Worm (Caenorhabditis elegans): Measurements from ENCODE around the gene irg-5.

The irg-5 gene

ce11 chrV:13753481-13753880 lies 15.2 kb upstream of the irg-5 start, which contains the start of gene F20G2.1:
F20G2.1 (minus strand) TSS chrV:13753581.
- no peak for TF ChIP-seq nhr-11 (tag; optimal IDR thresholded peaks at IDR 0.05)
- no peak for TF ChIP-seq xbp-1 (tag; optimal IDR thresholded peaks at IDR 0.05)
- TF ChIP-seq tlp-1 (tag; optimal IDR thresholded peaks at IDR 0.05), result no peak
- no peak for TF ChIP-seq nhr-19 (GFP tag; conservative IDR thresholded peaks at IDR 0.05)
- TF ChIP-seq efl-1 (optimal IDR thresholded peaks at IDR 0.05), result no peak
- TF ChIP-seq efl-1 (GFP tag; optimal IDR thresholded peaks at IDR 0.05 in 1 of 2), result no peak
- no peak for TF ChIP-seq rnt-1 (tag; optimal IDR thresholded peaks at IDR 0.05)
- no peak for TF ChIP-seq zag-1 (tag; optimal IDR thresholded peaks at IDR 0.05)
- no peak for TF ChIP-seq sox-4 (tag; optimal IDR thresholded peaks at IDR 0.05)
- no peak for TF ChIP-seq tbx-2 (tag; optimal IDR thresholded peaks at IDR 0.05)
- no peak for TF ChIP-seq aha-1 (tag; optimal IDR thresholded peaks at IDR 0.05)
- no peak for TF ChIP-seq lir-3 (tag; optimal IDR thresholded peaks at IDR 0.05; ENCODE audit: poor library complexity)

DNA sequence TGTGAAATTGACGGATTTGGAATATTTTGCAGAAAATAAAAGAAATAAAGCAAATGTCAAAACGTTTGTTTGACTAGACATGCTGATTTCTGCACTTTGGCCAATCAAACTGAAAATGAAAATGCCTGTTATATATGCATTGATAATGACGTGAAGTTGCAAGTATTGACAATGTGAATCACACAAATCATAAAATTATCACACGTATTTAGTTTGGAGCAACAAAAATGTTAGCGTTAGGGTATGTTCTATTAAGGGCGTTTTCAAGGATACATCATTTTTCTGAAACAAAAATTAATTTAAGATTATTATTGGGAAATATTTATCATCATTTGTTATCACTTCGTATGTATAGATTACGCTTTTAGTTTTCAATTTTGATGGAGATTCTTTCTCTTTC lies 13.5 kb upstream of the irg-5 start, which contains the start of gene cld-9:
cld-9 (minus strand) TSS at position 81 of the 400 bp plus-strand sequence.
- no peak for TF ChIP-seq unc-30 (tag; optimal IDR thresholded peaks at IDR 0.05)
- no peak for TF ChIP-seq egl-27 (tag; optimal IDR thresholded peaks at IDR 0.05)
- TF ChIP-seq elt-2 (tag; optimal IDR thresholded peaks at IDR 0.05), result peak; percentile 41

- no peak for TF ChIP-seq pax-3 (tag; optimal IDR thresholded peaks at IDR 0.05)
- no peak for TF ChIP-seq lin-39 (tag; optimal IDR thresholded peaks at IDR 0.05)
- TF ChIP-seq nhr-20 (tag; optimal IDR thresholded peaks at IDR 0.05), result no peak
- TF ChIP-seq aly-2 (tag; optimal IDR thresholded peaks at IDR 0.05), result no peak
- TF ChIP-seq nhr-11 (tag; optimal IDR thresholded peaks at IDR 0.05), result no peak
- TF ChIP-seq lir-3 (tag; optimal IDR thresholded peaks at IDR 0.05; ENCODE audit: poor library complexity), result no peak
- TF ChIP-seq sup-37 (GFP tag; optimal IDR thresholded peaks at IDR 0.05), result no peak
- TF ChIP-seq lin-13 (GFP tag; optimal IDR thresholded peaks at IDR 0.05), result no peak
- TF ChIP-seq jun-1 (tag; optimal IDR thresholded peaks at IDR 0.05), result no peak
- no peak for TF ChIP-seq Y116A8C.19 (tag; optimal IDR thresholded peaks at IDR 0.05; ENCODE audit: borderline replicate concordance)
- TF ChIP-seq C34B4.2 (tag; optimal IDR thresholded peaks at IDR 0.05), result no peak
Observed at ce11 chrV:13748658-13749057, 10.4 kb upstream of the irg-5 start, which contains the start of gene F35E12.10. F35E12.10 (minus strand) TSS chrV:13748758.

DNA sequence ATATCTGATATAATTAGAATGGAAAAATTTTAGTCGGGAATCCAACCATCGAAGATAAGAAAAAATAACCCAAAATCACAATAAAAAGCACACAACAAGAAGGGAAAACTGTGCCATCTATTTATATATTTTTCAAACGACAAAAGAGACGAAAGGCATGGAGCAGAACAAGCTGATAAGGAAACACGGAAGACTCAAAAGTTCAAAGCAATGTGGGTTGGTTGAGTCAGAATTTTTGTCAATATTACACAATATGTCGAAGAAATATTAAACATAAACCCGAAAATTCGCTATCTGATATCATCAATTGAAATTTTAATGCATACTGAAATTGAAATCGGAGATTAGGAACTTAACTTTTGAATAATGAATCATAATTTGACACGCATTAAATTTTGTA lies 6.6 kb upstream of the irg-5 start, which contains the start of gene F35E12.9:
F35E12.9 (minus strand) TSS at position 227 of the 400 bp plus-strand sequence.
- TF ChIP-seq xbp-1 (tag; optimal IDR thresholded peaks at IDR 0.05) (no peak), elt-2 (tag; optimal IDR thresholded peaks at IDR 0.05) (peak; percentile 78), unc-30 (tag; optimal IDR thresholded peaks at IDR 0.05) (no peak), unc-98 (GFP tag; IDR thresholded peaks at IDR 0.05) (no peak), ama-1 (optimal IDR thresholded peaks at IDR 0.05) (no peak), nhr-237 (tag; optimal IDR thresholded peaks at IDR 0.05) (no peak), efl-1 (optimal IDR thresholded peaks at IDR 0.05) (no peak), efl-1 (GFP tag; optimal IDR thresholded peaks at IDR 0.05 in 1 of 2) (no peak), Y116A8C.19 (tag; optimal IDR thresholded peaks at IDR 0.05; ENCODE audit: borderline replicate concordance) (no peak), pax-3 (tag; optimal IDR thresholded peaks at IDR 0.05) (peak; percentile 55), lin-13 (GFP tag; optimal IDR thresholded peaks at IDR 0.05) (no peak), fos-1 (tag; optimal IDR thresholded peaks at IDR 0.05) (no peak), ceh-90 (tag; optimal IDR thresholded peaks at IDR 0.05) (no peak), aly-2 (tag; optimal IDR thresholded peaks at IDR 0.05) (no peak), lir-3 (tag; optimal IDR thresholded peaks at IDR 0.05; ENCODE audit: poor library complexity) (no peak), lin-14 (GFP tag; optimal IDR thresholded peaks at IDR 0.05) (no peak), ceh-88 (GFP tag; IDR thresholded peaks at IDR 0.05) (no peak), swsn-7 (tag; optimal IDR thresholded peaks at IDR 0.05) (no peak)

- peak; percentile 21 for TF ChIP-seq nhr-20 (tag; optimal IDR thresholded peaks at IDR 0.05)
- no peak for TF ChIP-seq mdl-1 (tag; optimal IDR thresholded peaks at IDR 0.05)
- peak; percentile 67 for TF ChIP-seq elt-2 (tag; optimal IDR thresholded peaks at IDR 0.05)
- no peak for TF ChIP-seq efl-1 (optimal IDR thresholded peaks at IDR 0.05)
- TF ChIP-seq efl-1 (GFP tag; optimal IDR thresholded peaks at IDR 0.05 in 1 of 2), result peak in 1 of 2 experiments; percentile 3
- TF ChIP-seq pax-3 (tag; optimal IDR thresholded peaks at IDR 0.05), result peak; percentile 3
- no peak for TF ChIP-seq lin-13 (GFP tag; optimal IDR thresholded peaks at IDR 0.05)
Observed at ce11 chrV:13739901-13740300, 1.6 kb upstream of the irg-5 start.
